Fruit fly (Drosophila melanogaster): Measurements from ENCODE around the gene HBS1.
A peak's percentile ranks its signal among the peaks of the same experiment; 100 is the strongest.

Gene HBS1

dm6 chr3L:1900633-1901032 is 35.6 kb upstream of the HBS1 start (continued):
- TF ChIP-seq achi (GFP tag; optimal IDR thresholded peaks at IDR 0.05): peak; percentile 66
- no peak for TF ChIP-seq vri (GFP tag; optimal IDR thresholded peaks at IDR 0.05)
- peak; percentile 83 for TF ChIP-seq Gug (GFP tag; IDR thresholded peaks at IDR 0.05)
- no peak for TF ChIP-seq CG9139 (GFP tag; optimal IDR thresholded peaks at IDR 0.05)
- no peak for TF ChIP-seq ss (GFP tag; optimal IDR thresholded peaks at IDR 0.05)
- peak; percentile 18 for TF ChIP-seq dsx (GFP tag; optimal IDR thresholded peaks at IDR 0.05; ENCODE audit: poor library complexity, severe bottlenecking)
- no peak for TF ChIP-seq Smox (GFP tag; optimal IDR thresholded peaks at IDR 0.05)
- TF ChIP-seq CG15336 (GFP tag; IDR thresholded peaks at IDR 0.05): peak; percentile 91
- TF ChIP-seq Hr39 (GFP tag; optimal IDR thresholded peaks at IDR 0.05): no peak
- peak; percentile 77 for TF ChIP-seq CG32006 (GFP tag; optimal IDR thresholded peaks at IDR 0.05)
- peak; percentile 8 for TF ChIP-seq CG10669 (GFP tag; optimal IDR thresholded peaks at IDR 0.05)
- peak; percentile 90 for TF ChIP-seq CG8119 (GFP tag; IDR thresholded peaks at IDR 0.05)
- TF ChIP-seq svp (GFP tag): peak; percentile 53
- no peak for TF ChIP-seq CG6792 (GFP tag; optimal IDR thresholded peaks at IDR 0.05)
- no peak for TF ChIP-seq Sox102F (GFP tag; optimal IDR thresholded peaks at IDR 0.05)
- TF ChIP-seq Sox14 (GFP tag; optimal IDR thresholded peaks at IDR 0.05): no peak
- TF ChIP-seq dac (GFP tag; optimal IDR thresholded peaks at IDR 0.05): peak; percentile 33
- no peak for TF ChIP-seq acj6 (GFP tag; optimal IDR thresholded peaks at IDR 0.05)
- peak; percentile 40 for TF ChIP-seq net (GFP tag; optimal IDR thresholded peaks at IDR 0.05)
- peak; percentile 74 for TF ChIP-seq CG11294 (GFP tag; IDR thresholded peaks at IDR 0.05)
- peak; percentile 43 for TF ChIP-seq CG11762 (GFP tag; optimal IDR thresholded peaks at IDR 0.05; ENCODE audit: insufficient read depth)
- peak; percentile 26 for TF ChIP-seq Ets96B (tag; optimal IDR thresholded peaks at IDR 0.05)
- TF ChIP-seq CG10631 (GFP tag; optimal IDR thresholded peaks at IDR 0.05): peak; percentile 19
- TF ChIP-seq Eip78C (GFP tag): peak; percentile 87
- TF ChIP-seq cyc (GFP tag; optimal IDR thresholded peaks at IDR 0.05): no peak
- TF ChIP-seq Blimp-1 (GFP tag; optimal IDR thresholded peaks at IDR 0.05): no peak
- no peak for TF ChIP-seq CG31627 (GFP tag; optimal IDR thresholded peaks at IDR 0.05)
- no peak for TF ChIP-seq fkh (GFP tag; optimal IDR thresholded peaks at IDR 0.05)
- no peak for TF ChIP-seq fd85E (GFP tag; optimal IDR thresholded peaks at IDR 0.05)
- peak; percentile 3 for TF ChIP-seq CG7368 (GFP tag; optimal IDR thresholded peaks at IDR 0.05)
- no peak for TF ChIP-seq fd59A (GFP tag; optimal IDR thresholded peaks at IDR 0.05)
- no peak for TF ChIP-seq Met (GFP tag; optimal IDR thresholded peaks at IDR 0.05)
- TF ChIP-seq topi (GFP tag; optimal IDR thresholded peaks at IDR 0.05): no peak

dm6 chr3L:1899616-1900015 is 34.6 kb upstream of the HBS1 start:
- no peak for TF ChIP-seq CG6163 (GFP tag; IDR thresholded peaks at IDR 0.05)
- TF ChIP-seq Lpt (GFP tag; optimal IDR thresholded peaks at IDR 0.05): no peak
- TF ChIP-seq fkh (GFP tag; optimal IDR thresholded peaks at IDR 0.05): no peak
- peak; percentile 11 for TF ChIP-seq svp (GFP tag)
- no peak for TF ChIP-seq CG32006 (GFP tag; optimal IDR thresholded peaks at IDR 0.05)
- peak; percentile 71 for TF ChIP-seq Blimp-1 (GFP tag; optimal IDR thresholded peaks at IDR 0.05)
- no peak for TF ChIP-seq fd59A (GFP tag; optimal IDR thresholded peaks at IDR 0.05)
- TF ChIP-seq CG6808 (GFP tag; optimal IDR thresholded peaks at IDR 0.05): peak; percentile 13
- TF ChIP-seq CG6792 (GFP tag; optimal IDR thresholded peaks at IDR 0.05): no peak
- no peak for TF ChIP-seq spab (GFP tag; optimal IDR thresholded peaks at IDR 0.05)
- TF ChIP-seq ss (GFP tag; optimal IDR thresholded peaks at IDR 0.05): peak in 1 of 2 experiments; percentile 78
- TF ChIP-seq CG1621 (tag; optimal IDR thresholded peaks at IDR 0.05): no peak
- no peak for TF ChIP-seq OdsH (GFP tag; optimal IDR thresholded peaks at IDR 0.05)
- no peak for TF ChIP-seq CG10631 (GFP tag; optimal IDR thresholded peaks at IDR 0.05)
- TF ChIP-seq lz (GFP tag; optimal IDR thresholded peaks at IDR 0.05): no peak
- no peak for TF ChIP-seq CG10669 (GFP tag; optimal IDR thresholded peaks at IDR 0.05)
- TF ChIP-seq CG31627 (GFP tag; optimal IDR thresholded peaks at IDR 0.05): no peak
- no peak for TF ChIP-seq vri (GFP tag; optimal IDR thresholded peaks at IDR 0.05)
- no peak for TF ChIP-seq CG11762 (GFP tag; optimal IDR thresholded peaks at IDR 0.05; ENCODE audit: insufficient read depth)
- TF ChIP-seq acj6 (GFP tag; optimal IDR thresholded peaks at IDR 0.05): no peak
- no peak for TF ChIP-seq CG16779 (tag; optimal IDR thresholded peaks at IDR 0.05)

All from whole organism, prepupa.